Fruit fly (Drosophila melanogaster): ENCODE measurements around the gene CG4073.

Gene CG4073

dm6 chr3R:10708169-10708568, 6.4 kb upstream of the CG4073 start, which contains the start of gene CG31278 (continued):
- TF ChIP-seq CG16813 (GFP tag; IDR thresholded peaks at IDR 0.05; ENCODE audit: partially characterized antibody): peak; percentile 74
- TF ChIP-seq hbn (GFP tag; IDR thresholded peaks at IDR 0.05; ENCODE audit: partially characterized antibody): peak; percentile 74
- TF ChIP-seq crp (GFP tag; optimal IDR thresholded peaks at IDR 0.05): peak; percentile 31 to 89
- TF ChIP-seq Pdp1 (GFP tag; optimal IDR thresholded peaks at IDR 0.05): peak in 1 of 2 experiments; percentile 91
- TF ChIP-seq Sin3A (optimal IDR thresholded peaks at IDR 0.05): peak; percentile 41
- 0 out of 4 replicates have a peak, but pooled peaks have one; percentile 84 for TF ChIP-seq chinmo (GFP tag; IDR thresholded peaks at IDR 0.05; ENCODE audit: partially characterized antibody)
- TF ChIP-seq Bgb (GFP tag; IDR thresholded peaks at IDR 0.05; ENCODE audit: partially characterized antibody): peak; percentile 82
- TF ChIP-seq BEAF-32 (GFP tag; optimal IDR thresholded peaks at IDR 0.05): peak; percentile 81

- no peak for TF ChIP-seq CG4404 (GFP tag; IDR thresholded peaks at IDR 0.05)
- no peak for TF ChIP-seq bbx (GFP tag; IDR thresholded peaks at IDR 0.05; ENCODE audit: partially characterized antibody)
- no peak for TF ChIP-seq CG9876 (GFP tag; optimal IDR thresholded peaks at IDR 0.05)
- TF ChIP-seq hbn (GFP tag; IDR thresholded peaks at IDR 0.05; ENCODE audit: partially characterized antibody): no peak
- TF ChIP-seq CG8388 (GFP tag; optimal IDR thresholded peaks at IDR 0.05): peak; percentile 61
- peak in 1 of 2 experiments; percentile 12 for TF ChIP-seq crp (GFP tag; optimal IDR thresholded peaks at IDR 0.05)
- TF ChIP-seq CG7745 (tag; optimal IDR thresholded peaks at IDR 0.05): no peak
- no peak for TF ChIP-seq ssp (GFP tag; IDR thresholded peaks at IDR 0.05)
Measured at dm6 chr3R:10709264-10709663, 5.3 kb upstream of the CG4073 start, which contains the start of gene CG31373. TSS of gene CG31373 (minus strand) at chr3R:10709364.

- no peak for TF ChIP-seq bab2 (GFP tag; optimal IDR thresholded peaks at IDR 0.05)
- TF ChIP-seq CG11504 (tag; optimal IDR thresholded peaks at IDR 0.05): peak; percentile 81
Measured at dm6 chr3R:10711148-10711547, 3.5 kb upstream of the CG4073 start, which contains the start of gene CG14689. TSS of gene CG14689 (minus strand) at chr3R:10711248.

- TF ChIP-seq sob (GFP tag; IDR thresholded peaks at IDR 0.05) (0 out of 2 replicates have a peak, but pooled peaks have one; percentile 23), CG3281 (GFP tag; optimal IDR thresholded peaks at IDR 0.05) (peak; percentile 24), CG15514 (GFP tag; optimal IDR thresholded peaks at IDR 0.05) (peak; percentile 9), CG18599 (GFP tag; optimal IDR thresholded peaks at IDR 0.05) (peak; percentile 68), Meics (GFP tag; optimal IDR thresholded peaks at IDR 0.05) (peak; percentile 7), BtbVII (GFP tag; optimal IDR thresholded peaks at IDR 0.05) (no peak), Rfx (GFP tag; IDR thresholded peaks at IDR 0.05) (0 out of 2 replicates have a peak, but pooled peaks have one; percentile 30), Hey (tag; optimal IDR thresholded peaks at IDR 0.05) (no peak), lab (GFP tag; optimal IDR thresholded peaks at IDR 0.05) (peak; percentile 58), lmd (GFP tag; IDR thresholded peaks at IDR 0.05) (no peak)
Measured at dm6 chr3R:10726714-10727113, 12.1 kb downstream of the CG4073 start.

dm6 chr3R:10735857-10736256, 21.3 kb downstream of the CG4073 start, which contains the start of gene tomboy20:
TSS of gene tomboy20 (minus strand) at chr3R:10735957.
- TF ChIP-seq CG7372 (GFP tag; IDR thresholded peaks at IDR 0.05) (no peak), croc (GFP tag; conservative IDR thresholded peaks at IDR 0.05) (no peak), Antp (GFP tag; optimal IDR thresholded peaks at IDR 0.05) (no peak), zen (tag; optimal IDR thresholded peaks at IDR 0.05) (no peak), Blimp-1 (GFP tag; optimal IDR thresholded peaks at IDR 0.05) (no peak), Hr3 (GFP tag; optimal IDR thresholded peaks at IDR 0.05) (no peak), Spps (tag; optimal IDR thresholded peaks at IDR 0.05) (no peak)
